Fruit fly (Drosophila melanogaster) whole organism, pupa: ENCODE measurements around the gene CG11583.

Experiments
- CG10348 ChIP-seq: fragments of 200-800 bp; sonication (Bioruptor generic); IDR thresholded peaks from 2 replicates; pipeline ENCODE4 v1.3.6; 2022; ENCODE audit warnings: missing biosample characterization, missing genetic modification characterization
- CG12605 ChIP-seq: fragments of 200-800 bp; sonication (Bioruptor generic); IDR thresholded peaks from 2 replicates; pipeline ENCODE4 v1.3.6; 2022; ENCODE audit warnings: missing biosample characterization, missing genetic modification characterization
- CG13204 ChIP-seq: fragments of 200-800 bp; sonication (Bioruptor generic); optimal IDR thresholded peaks from 2 replicates; lab custom pipeline; 2018; ENCODE audit warnings: missing biosample characterization, mild to moderate bottlenecking, missing genetic modification characterization, moderate library complexity
- CG14655 ChIP-seq: fragments of 200-800 bp; sonication (Bioruptor generic); optimal IDR thresholded peaks from 3 replicates; lab custom pipeline; 2017; ENCODE audit warnings: mild to moderate bottlenecking, missing biosample characterization, missing genetic modification reagents, missing genetic modification characterization
- CG15710 ChIP-seq: fragments of 200-800 bp; sonication (Bioruptor generic); optimal IDR thresholded peaks from 2 replicates; lab custom pipeline; 2018; ENCODE audit warnings: missing biosample characterization, mild to moderate bottlenecking, missing genetic modification characterization, moderate library complexity
- CG17806 ChIP-seq: fragments of 200-800 bp; sonication (Bioruptor generic); optimal IDR thresholded peaks from 2 replicates; lab custom pipeline; 2018; ENCODE audit warnings: missing biosample characterization, mild to moderate bottlenecking, missing genetic modification characterization, moderate library complexity
- CG32121 ChIP-seq: fragments of 200-800 bp; sonication (Bioruptor generic); IDR thresholded peaks from 2 replicates; pipeline ENCODE4 v1.3.6; 2022; ENCODE audit warnings: missing biosample characterization, missing genetic modification characterization
- CG34367 ChIP-seq: fragments of 200-800 bp; sonication (Bioruptor generic); optimal IDR thresholded peaks from 2 replicates; lab custom pipeline; 2018; ENCODE audit warnings: missing biosample characterization, mild to moderate bottlenecking, missing genetic modification characterization
- CG4496 ChIP-seq: fragments of 200-800 bp; sonication (Bioruptor generic); IDR thresholded peaks from 3 replicates; pipeline ENCODE4 v1.3.6; 2022; ENCODE audit warnings: missing biosample characterization, missing genetic modification characterization
- CG8159 ChIP-seq: fragments of 200-800 bp; sonication (Bioruptor generic); optimal IDR thresholded peaks from 3 replicates; lab custom pipeline; 2018; ENCODE audit warnings: missing biosample characterization, mild to moderate bottlenecking, missing genetic modification characterization, moderate library complexity
- CG8301 ChIP-seq: fragments of 200-800 bp; sonication (Bioruptor generic); optimal IDR thresholded peaks from 2 replicates; lab custom pipeline; 2018; ENCODE audit warnings: missing biosample characterization, mild to moderate bottlenecking, missing genetic modification characterization
- CG9948 ChIP-seq: fragments of 200-800 bp; sonication (Bioruptor generic); optimal IDR thresholded peaks from 2 replicates; lab custom pipeline; 2018; ENCODE audit warnings: missing biosample characterization, mild to moderate bottlenecking, missing genetic modification characterization, moderate library complexity
- D1 ChIP-seq: fragments of 200-800 bp; sonication (Bioruptor generic); optimal IDR thresholded peaks from 2 replicates; lab custom pipeline; 2018; ENCODE audit warnings: missing biosample characterization, mild to moderate bottlenecking, missing genetic modification characterization, moderate library complexity
- EcR ChIP-seq: fragments of 200-800 bp; sonication (Bioruptor generic); optimal IDR thresholded peaks from 3 replicates; lab custom pipeline; 2019; ENCODE audit warnings: missing biosample characterization, missing genetic modification characterization, mild to moderate bottlenecking, moderate library complexity, missing genetic modification reagents
- Ets98B ChIP-seq: fragments of 200-800 bp; sonication (Bioruptor generic); IDR thresholded peaks from 2 replicates; pipeline ENCODE4 v1.3.6; 2022; ENCODE audit warnings: missing biosample characterization, missing genetic modification characterization
- Pif1A ChIP-seq: fragments of 200-800 bp; sonication (Bioruptor generic); optimal IDR thresholded peaks from 3 replicates; lab custom pipeline; 2016; ENCODE audit warnings: missing biosample characterization, missing genetic modification characterization
- Pif1B ChIP-seq: fragments of 200-800 bp; sonication (Bioruptor generic); optimal IDR thresholded peaks from 3 replicates; lab custom pipeline; 2016; ENCODE audit warnings: missing biosample characterization, missing genetic modification characterization
- Snoo ChIP-seq: fragments of 200-800 bp; sonication (Bioruptor generic); optimal IDR thresholded peaks from 3 replicates; lab custom pipeline; 2017; ENCODE audit warnings: missing biosample characterization, mild to moderate bottlenecking, missing genetic modification characterization, inconsistent platforms
- fd96Ca ChIP-seq: fragments of 200-800 bp; sonication (Bioruptor generic); IDR thresholded peaks from 3 replicates; pipeline ENCODE4 v1.3.6; 2022; ENCODE audit warnings: missing biosample characterization, missing genetic modification characterization
- gl ChIP-seq: fragments of 200-800 bp; sonication (Bioruptor generic); optimal IDR thresholded peaks from 2 replicates; lab custom pipeline; 2018; ENCODE audit warnings: missing biosample characterization, mild to moderate bottlenecking, missing genetic modification characterization
- rn ChIP-seq: fragments of 200-800 bp; sonication (Bioruptor generic); IDR thresholded peaks from 2 replicates; pipeline ENCODE4 v1.3.6; 2022; ENCODE audit warnings: missing biosample characterization, missing genetic modification characterization

CG11583 gene

dm6 chr3L:4282627-4283026, at the start of gene CG11583:
CG11583 (minus strand) TSS chr3L:4282817.
- TF ChIP-seq CG4496 (0 out of 3 replicates have a peak, but pooled peaks have one; percentile 31), CG8301 (tag; lab: Kevin White, UChicago) (no peak)

- TF ChIP-seq CG9948 (tag; lab: Kevin White, UChicago) (no peak), CG8301 (tag; lab: Kevin White, UChicago) (no peak), CG15710 (tag; lab: Kevin White, UChicago) (no peak), CG32121 (GFP tag; lab: Robert Waterston, UW) (no peak), CG17806 (no peak), CG13204 (GFP tag; lab: Kevin White, UChicago) (no peak)
Observed at dm6 chr3L:4328048-4328447, 45.4 kb upstream of the CG11583 start.

- TF ChIP-seq CG17806 (no peak), D1 (peak; percentile 62)
Observed at dm6 chr3L:4322032-4322617, 39.5 kb upstream of the CG11583 start, which contains the start of gene CG15014. CG15014 (minus strand) TSS chr3L:4322259.

dm6 chr3L:4318677-4319580, 36.3 kb upstream of the CG11583 start, which contains the start of gene PMP34:
PMP34 (plus strand) TSS chr3L:4318755.
- TF ChIP-seq CG15710 (tag; lab: Kevin White, UChicago) (no peak), CG32121 (GFP tag; lab: Robert Waterston, UW) (0 out of 2 replicates have a peak, but pooled peaks have one; percentile 15)
- TF ChIP-seq, all 21 proteins: peak for 1

dm6 chr3L:4313299-4313698, 30.7 kb upstream of the CG11583 start, which contains the start of gene Claspin:
Claspin (plus strand) TSS chr3L:4313483.
- TF ChIP-seq CG32121 (GFP tag; lab: Robert Waterston, UW) (no peak), CG13204 (GFP tag; lab: Kevin White, UChicago) (no peak), D1 (peak; percentile 74), CG34367 (tag; lab: Kevin White, UChicago) (no peak), Snoo (tag; lab: Kevin White, UChicago) (peak; percentile 15), EcR (GFP tag; lab: Kevin White, UChicago) (no peak), Pif1A (GFP tag; lab: Kevin White, UChicago) (no peak), CG10348 (GFP tag; lab: Robert Waterston, UW) (no peak), CG9948 (tag; lab: Kevin White, UChicago) (no peak), CG4496 (no peak)

dm6 chr3L:4310604-4311003, 28.0 kb upstream of the CG11583 start:
- TF ChIP-seq Pif1B, result no peak
- no peak for TF ChIP-seq CG8159 (tag; lab: Kevin White, UChicago)
- TF ChIP-seq D1, result no peak
- no peak for TF ChIP-seq gl (tag; lab: Kevin White, UChicago)
- no peak for TF ChIP-seq CG34367 (tag; lab: Kevin White, UChicago)
- no peak for TF ChIP-seq CG9948 (tag; lab: Kevin White, UChicago)

- TF ChIP-seq D1, result no peak
- TF ChIP-seq CG32121 (GFP tag; lab: Robert Waterston, UW), result no peak
- peak; percentile 47 for TF ChIP-seq Snoo (tag; lab: Kevin White, UChicago)
- no peak for TF ChIP-seq rn (GFP tag; lab: Robert Waterston, UW)
- no peak for TF ChIP-seq CG13204 (GFP tag; lab: Kevin White, UChicago)
- TF ChIP-seq CG4496, result 0 out of 3 replicates have a peak, but pooled peaks have one; percentile 9
Observed at dm6 chr3L:4307691-4308383, 25.2 kb upstream of the CG11583 start, which contains the start of gene dyl. dyl (minus strand) TSS chr3L:4307718.

- peak; percentile 85 for TF ChIP-seq Pif1B
- TF ChIP-seq CG34367 (tag; lab: Kevin White, UChicago), result peak; percentile 72
- peak; percentile 95 for TF ChIP-seq CG32121 (GFP tag; lab: Robert Waterston, UW)
- TF ChIP-seq D1, result peak; percentile 36
- TF ChIP-seq CG9948 (tag; lab: Kevin White, UChicago), result peak; percentile 48
- peak; percentile 96 for TF ChIP-seq Ets98B (GFP tag; lab: Robert Waterston, UW)
- peak; percentile 69 for TF ChIP-seq CG8159 (tag; lab: Kevin White, UChicago)
- peak; percentile 95 for TF ChIP-seq CG4496
- peak; percentile 90 for TF ChIP-seq Pif1A (GFP tag; lab: Kevin White, UChicago)
- TF ChIP-seq CG12605 (GFP tag; lab: Robert Waterston, UW), result peak; percentile 89
- TF ChIP-seq CG10348 (GFP tag; lab: Robert Waterston, UW), result peak; percentile 69; the same call in 1 of the 2 replicates
- TF ChIP-seq fd96Ca (GFP tag; lab: Robert Waterston, UW), result peak; percentile 92
- TF ChIP-seq gl (tag; lab: Kevin White, UChicago), result peak; percentile 47
- peak; percentile 93 for TF ChIP-seq CG8301 (tag; lab: Kevin White, UChicago)
- TF ChIP-seq rn (GFP tag; lab: Robert Waterston, UW), result peak; percentile 77
- peak; percentile 80 for TF ChIP-seq CG15710 (tag; lab: Kevin White, UChicago)
- TF ChIP-seq Snoo (tag; lab: Kevin White, UChicago), result peak; percentile 80
- no peak for TF ChIP-seq EcR (GFP tag; lab: Kevin White, UChicago)
- TF ChIP-seq CG13204 (GFP tag; lab: Kevin White, UChicago), result peak; percentile 48
- TF ChIP-seq CG14655 (GFP tag; lab: Kevin White, UChicago), result peak; percentile 89
- TF ChIP-seq CG17806, result peak; percentile 76
Observed at dm6 chr3L:4304244-4304959, 21.8 kb upstream of the CG11583 start.
